Fruit fly (Drosophila melanogaster) whole organism, embryonic: ENCODE measurements around the gene CG34417.

Experiments used
- Asciz ChIP-seq: fragments of 200-800 bp; sonication (Bioruptor generic); optimal IDR thresholded peaks from 2 replicates; lab custom pipeline; 2017; ENCODE audit warnings: missing biosample characterization, mild to moderate bottlenecking, missing genetic modification characterization, missing genetic modification reagents
- Atf6 ChIP-seq: fragments of 200-800 bp; sonication (Bioruptor generic); IDR thresholded peaks from 2 replicates; pipeline ENCODE4 v1.3.6; 2022; ENCODE audit warnings: missing biosample characterization, missing genetic modification characterization
- CG1024 ChIP-seq: fragments of 200-800 bp; sonication (Bioruptor generic); IDR thresholded peaks from 2 replicates; pipeline ENCODE4 v1.3.6; 2022; ENCODE audit warnings: missing biosample characterization, missing genetic modification characterization
- CG11696 ChIP-seq: fragments of 200-800 bp; sonication (Bioruptor generic); IDR thresholded peaks from 2 replicates; pipeline ENCODE4 v1.3.6; 2022; ENCODE audit warnings: missing biosample characterization, missing genetic modification characterization
- CG13424 ChIP-seq: fragments of 200-800 bp; sonication (Bioruptor generic); optimal IDR thresholded peaks from 2 replicates; lab custom pipeline; 2019; ENCODE audit warnings: missing biosample characterization, mild to moderate bottlenecking, missing genetic modification characterization, moderate library complexity
- CG15601 ChIP-seq: fragments of 200-800 bp; sonication (Bioruptor generic); optimal IDR thresholded peaks from 3 replicates; lab custom pipeline; 2019; ENCODE audit warnings: missing biosample characterization, mild to moderate bottlenecking, missing genetic modification characterization, moderate library complexity
- CG16863 ChIP-seq: fragments of 200-800 bp; sonication (Bioruptor generic); optimal IDR thresholded peaks from 3 replicates; lab custom pipeline; 2016; ENCODE audit warnings: missing biosample characterization, missing genetic modification characterization
- CG18764 ChIP-seq: fragments of 200-800 bp; sonication (Bioruptor generic); optimal IDR thresholded peaks from 3 replicates; lab custom pipeline; 2016; ENCODE audit warnings: missing biosample characterization, missing genetic modification characterization
- CG2202 ChIP-seq: fragments of 200-800 bp; sonication (Bioruptor generic); optimal IDR thresholded peaks from 2 replicates; lab custom pipeline; 2018; ENCODE audit warnings: missing biosample characterization, mild to moderate bottlenecking, missing genetic modification characterization
- CG30403 ChIP-seq: fragments of 200-800 bp; sonication (Bioruptor generic); optimal IDR thresholded peaks from 3 replicates; lab custom pipeline; 2016; ENCODE audit warnings: missing biosample characterization, missing genetic modification characterization
- CG31441 ChIP-seq: fragments of 200-800 bp; sonication (Bioruptor generic); IDR thresholded peaks from 2 replicates; pipeline ENCODE4 v1.3.6; 2022; ENCODE audit warnings: missing biosample characterization, missing genetic modification characterization
- CG34422 ChIP-seq: fragments of 200-800 bp; sonication (Bioruptor generic); IDR thresholded peaks from 3 replicates; pipeline ENCODE4 v1.3.6; 2022; ENCODE audit warnings: missing biosample characterization, missing genetic modification characterization
- CG4424 ChIP-seq: fragments of 200-800 bp; sonication (Bioruptor generic); optimal IDR thresholded peaks from 3 replicates; lab custom pipeline; 2016; ENCODE audit warnings: missing biosample characterization, missing genetic modification characterization
- CG4730 ChIP-seq: fragments of 200-800 bp; sonication (Bioruptor generic); IDR thresholded peaks from 2 replicates; pipeline ENCODE4 v1.3.6; 2022; ENCODE audit warnings: missing biosample characterization, missing genetic modification characterization
- CG5180 ChIP-seq: fragments of 200-800 bp; sonication (Bioruptor generic); optimal IDR thresholded peaks from 3 replicates; lab custom pipeline; 2017; ENCODE audit warnings: missing biosample characterization, missing genetic modification characterization, mild to moderate bottlenecking, moderate library complexity, missing genetic modification reagents
- CG6254 ChIP-seq: fragments of 200-800 bp; sonication (Bioruptor generic); optimal IDR thresholded peaks from 3 replicates; lab custom pipeline; 2017; ENCODE audit warnings: mild to moderate bottlenecking, missing biosample characterization, missing genetic modification reagents, missing genetic modification characterization
- CG6272 ChIP-seq: fragments of 200-800 bp; sonication (Bioruptor generic); IDR thresholded peaks from 2 replicates; pipeline ENCODE4 v1.3.6; 2022; ENCODE audit warnings: missing biosample characterization, missing genetic modification characterization
- CG7839 ChIP-seq: fragments of 200-800 bp; sonication (Bioruptor generic); optimal IDR thresholded peaks from 3 replicates; lab custom pipeline; 2018; ENCODE audit warnings: missing biosample characterization, mild to moderate bottlenecking, missing genetic modification characterization, moderate library complexity
- CG8924 ChIP-seq: fragments of 200-800 bp; optimal IDR thresholded peaks from 3 replicates; lab custom pipeline; 2019; ENCODE audit warnings: missing biosample characterization, mild to moderate bottlenecking, missing genetic modification characterization, moderate library complexity
- CHES-1-like ChIP-seq: fragments of 200-800 bp; sonication (Bioruptor generic); optimal IDR thresholded peaks from 2 replicates; lab custom pipeline; 2016; ENCODE audit warnings: missing biosample characterization, missing genetic modification characterization
- CTCF ChIP-seq: fragments of 200-800 bp; sonication (Bioruptor generic); optimal IDR thresholded peaks from 2 replicates; lab custom pipeline; 2017; ENCODE audit warnings: missing biosample characterization, mild to moderate bottlenecking, missing genetic modification characterization, moderate library complexity
- Dad ChIP-seq: fragments of 200-800 bp; sonication (Bioruptor generic); optimal IDR thresholded peaks from 3 replicates; lab custom pipeline; 2016; ENCODE audit warnings: missing biosample characterization, missing genetic modification characterization
- Dek ChIP-seq: fragments of 200-800 bp; sonication (Bioruptor generic); optimal IDR thresholded peaks from 3 replicates; lab custom pipeline; 2019; ENCODE audit warnings: missing biosample characterization, mild to moderate bottlenecking, missing genetic modification characterization, moderate library complexity
- HLH3B ChIP-seq: fragments of 200-800 bp; sonication (Bioruptor generic); IDR thresholded peaks from 2 replicates; pipeline ENCODE4 v1.3.6; 2022; ENCODE audit warnings: missing biosample characterization, missing genetic modification characterization
- Hr51 ChIP-seq, 2 experiments: fragments of 200-800 bp; sonication (Bioruptor generic); optimal IDR thresholded peaks; 2 replicates in 1 of 2; 3 replicates in 1 of 2; lab custom pipeline; 2016 to 2018; ENCODE audit warnings: missing biosample characterization in 2 of 2, missing genetic modification characterization in 2 of 2, mild to moderate bottlenecking in 1 of 2, moderate library complexity in 1 of 2
- Hsf ChIP-seq: fragments of 200-800 bp; sonication (Bioruptor generic); optimal IDR thresholded peaks from 3 replicates; lab custom pipeline; 2016; ENCODE audit warnings: missing biosample characterization, missing genetic modification characterization
- Kr ChIP-seq: fragments of 200-800 bp; sonication (Bioruptor generic); optimal IDR thresholded peaks from 2 replicates; lab custom pipeline; 2017; ENCODE audit warnings: missing biosample characterization, mild to moderate bottlenecking, missing genetic modification characterization
- Med ChIP-seq: fragments of 200-800 bp; sonication (Bioruptor generic); peaks from one replicate; lab custom pipeline; 2016; ENCODE audit warnings: missing biosample characterization, missing genetic modification characterization, mild to moderate bottlenecking, inconsistent platforms, moderate library complexity
- Mes4 ChIP-seq: fragments of 200-800 bp; sonication (Bioruptor generic); optimal IDR thresholded peaks from 2 replicates; lab custom pipeline; 2016; ENCODE audit warnings: missing biosample characterization, missing genetic modification characterization
- Nf-YA ChIP-seq: fragments of 200-800 bp; sonication (Bioruptor generic); IDR thresholded peaks from 2 replicates; pipeline ENCODE4 v1.3.6; 2022; ENCODE audit warnings: missing biosample characterization, missing genetic modification characterization
- Ravus ChIP-seq: fragments of 200-800 bp; sonication (Bioruptor generic); IDR thresholded peaks from 2 replicates; pipeline ENCODE4 v1.3.6; 2022; ENCODE audit warnings: missing biosample characterization, missing genetic modification characterization
- az2 ChIP-seq: fragments of 200-800 bp; sonication (Bioruptor generic); optimal IDR thresholded peaks from 3 replicates; lab custom pipeline; 2016; ENCODE audit warnings: missing biosample characterization, missing genetic modification characterization
- bcd ChIP-seq: fragments of 200-800 bp; sonication (Bioruptor generic); optimal IDR thresholded peaks from 2 replicates; lab custom pipeline; 2017; ENCODE audit warnings: missing biosample characterization, mild to moderate bottlenecking, missing genetic modification characterization
- cad ChIP-seq: fragments of >200 bp; optimal IDR thresholded peaks from 2 replicates; lab custom pipeline; 2017; ENCODE audit warnings: missing biosample characterization, missing genetic modification characterization
- cas ChIP-seq: fragments of 200-800 bp; sonication (Bioruptor generic); IDR thresholded peaks from 2 replicates; pipeline ENCODE4 v1.3.6; 2022; ENCODE audit warnings: missing biosample characterization, missing genetic modification characterization
- crc ChIP-seq: fragments of 200-800 bp; sonication (Bioruptor generic); optimal IDR thresholded peaks from 2 replicates; lab custom pipeline; 2016; ENCODE audit warnings: missing biosample characterization, missing genetic modification characterization
- fd96Cb ChIP-seq: fragments of 200-800 bp; sonication (Bioruptor generic); optimal IDR thresholded peaks from 2 replicates; lab custom pipeline; 2018; ENCODE audit warnings: missing biosample characterization, mild to moderate bottlenecking, missing genetic modification characterization, moderate library complexity
- gem ChIP-seq: fragments of 200-800 bp; sonication (Bioruptor generic); optimal IDR thresholded peaks from 2 replicates; lab custom pipeline; 2019; ENCODE audit warnings: missing biosample characterization, mild to moderate bottlenecking, missing genetic modification characterization, moderate library complexity
- gro ChIP-seq: fragments of 200-800 bp; sonication (Bioruptor generic); optimal IDR thresholded peaks from 2 replicates; lab custom pipeline; 2016; ENCODE audit warnings: missing biosample characterization, missing genetic modification characterization
- mam ChIP-seq: fragments of 200-800 bp; sonication (Bioruptor generic); optimal IDR thresholded peaks from 3 replicates; lab custom pipeline; 2016; ENCODE audit warnings: missing biosample characterization, missing genetic modification characterization
- org-1 ChIP-seq: fragments of 200-800 bp; sonication (Bioruptor generic); optimal IDR thresholded peaks from 2 replicates; lab custom pipeline; 2017; ENCODE audit warnings: missing biosample characterization, missing genetic modification characterization
- otp ChIP-seq: fragments of 200-800 bp; sonication (Bioruptor generic); IDR thresholded peaks from 3 replicates; pipeline ENCODE4, ENCODE4 v1.3.6; 2022; ENCODE audit warnings: missing biosample characterization, missing genetic modification characterization
- pb ChIP-seq: fragments of 200-800 bp; sonication (Bioruptor generic); optimal IDR thresholded peaks from 3 replicates; lab custom pipeline; 2016; ENCODE audit warnings: missing biosample characterization, missing genetic modification characterization
- peb ChIP-seq: fragments of 200-800 bp; sonication (Bioruptor generic); IDR thresholded peaks from 2 replicates; pipeline ENCODE4 v1.3.6; 2022; ENCODE audit warnings: missing biosample characterization, missing genetic modification characterization
- pfk ChIP-seq: fragments of 200-800 bp; sonication (Bioruptor generic); optimal IDR thresholded peaks from 2 replicates; lab custom pipeline; 2018; ENCODE audit warnings: missing biosample characterization, mild to moderate bottlenecking, missing genetic modification characterization, moderate library complexity
- phol ChIP-seq: fragments of 200-800 bp; sonication (Bioruptor generic); optimal IDR thresholded peaks from 3 replicates; lab custom pipeline; 2018; ENCODE audit warnings: missing biosample characterization, mild to moderate bottlenecking, missing genetic modification characterization, moderate library complexity
- repo ChIP-seq: fragments of 200-800 bp; sonication (Bioruptor generic); optimal IDR thresholded peaks from 2 replicates; lab custom pipeline; 2016; ENCODE audit warnings: missing biosample characterization, missing genetic modification characterization
- sqz ChIP-seq: fragments of 200-800 bp; sonication (Bioruptor generic); optimal IDR thresholded peaks from 3 replicates; lab custom pipeline; 2018; ENCODE audit warnings: missing biosample characterization, mild to moderate bottlenecking, missing genetic modification characterization
- ssp ChIP-seq: fragments of 200-800 bp; sonication (Bioruptor generic); IDR thresholded peaks from 2 replicates; pipeline ENCODE4 v1.3.6; 2022; ENCODE audit warnings: missing biosample characterization, missing genetic modification characterization
- sug ChIP-seq: fragments of 200-800 bp; optimal IDR thresholded peaks from 2 replicates; lab custom pipeline; 2019; ENCODE audit warnings: missing biosample characterization, mild to moderate bottlenecking, missing genetic modification characterization, moderate library complexity
- tin ChIP-seq: fragments of 200-800 bp; sonication (Bioruptor generic); optimal IDR thresholded peaks from 3 replicates; lab custom pipeline; 2016; ENCODE audit warnings: missing biosample characterization, missing genetic modification characterization
- ttk ChIP-seq: fragments of 200-800 bp; sonication (Bioruptor generic); IDR thresholded peaks from 2 replicates; pipeline ENCODE4 v2.1.2; 2022; ENCODE audit warnings: missing biosample characterization, missing genetic modification characterization

The CG34417 gene

DNA sequence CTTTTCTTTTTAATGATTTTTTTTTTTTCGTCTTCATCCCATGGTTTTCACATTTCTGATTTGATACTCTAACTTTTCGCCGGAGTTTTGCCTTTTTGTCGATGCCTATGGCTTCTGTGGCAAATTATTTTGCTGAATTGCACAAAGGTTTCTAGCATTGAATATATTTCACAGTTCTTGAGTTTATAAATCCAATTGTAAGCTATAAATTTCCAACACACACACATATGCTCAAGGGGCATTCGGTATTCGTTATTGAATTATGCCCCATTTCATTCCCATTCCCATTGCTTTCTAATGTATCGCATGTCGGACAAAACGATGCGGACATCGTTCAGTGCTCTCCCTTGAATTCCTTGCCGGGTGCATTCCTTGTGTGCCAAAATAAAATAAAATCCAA, 74.9 kb downstream of the CG34417 start (continued):
- peak; percentile 65 for TF ChIP-seq sqz (GFP tag; lab: Kevin White, UChicago)
- peak; percentile 36 for TF ChIP-seq CG13424 (tag; lab: Kevin White, UChicago)
- no peak for TF ChIP-seq cas (GFP tag; lab: Robert Waterston, UW)
- peak; percentile 3 for TF ChIP-seq CG5180
- peak; percentile 56 for TF ChIP-seq CG6272 (GFP tag; lab: Robert Waterston, UW)
- peak; percentile 16 for TF ChIP-seq repo (GFP tag; lab: Kevin White, UChicago)
- TF ChIP-seq cad (GFP tag; lab: Kevin White, UChicago) = no peak
- TF ChIP-seq CG2202 (tag; lab: Kevin White, UChicago) = no peak
- TF ChIP-seq Dek (tag; lab: Kevin White, UChicago) = no peak
- peak; percentile 27 for TF ChIP-seq CG18764
- peak; percentile 10; the same call in 1 of the 2 replicates for TF ChIP-seq Atf6 (GFP tag; lab: Robert Waterston, UW)
- peak; percentile 52 for TF ChIP-seq CG16863 (GFP tag; lab: Kevin White, UChicago)
- peak; percentile 61 for TF ChIP-seq fd96Cb (tag; lab: Kevin White, UChicago)
- TF ChIP-seq mam (GFP tag; lab: Kevin White, UChicago) = peak; percentile 46
- TF ChIP-seq gro = no peak
- peak; percentile 52 for TF ChIP-seq az2
- no peak for TF ChIP-seq org-1 (GFP tag; lab: Kevin White, UChicago)
- peak; percentile 22 for TF ChIP-seq Mes4 (GFP tag; lab: Kevin White, UChicago)
- TF ChIP-seq CTCF (GFP tag; lab: Kevin White, UChicago) = peak; percentile 28
- TF ChIP-seq phol (tag; lab: Kevin White, UChicago) = peak; percentile 60
- no peak for TF ChIP-seq CHES-1-like (GFP tag; lab: Kevin White, UChicago)
- no peak for TF ChIP-seq Kr (GFP tag; lab: Kevin White, UChicago)
- 0 out of 2 replicates have a peak, but pooled peaks have one; percentile 28 for TF ChIP-seq CG11696 (GFP tag; lab: Robert Waterston, UW)
- TF ChIP-seq HLH3B = peak; percentile 78
- TF ChIP-seq pb = no peak
- TF ChIP-seq CG6254 (GFP tag; lab: Kevin White, UChicago) = peak; percentile 23
- TF ChIP-seq bcd (GFP tag; lab: Kevin White, UChicago) = peak; percentile 36
- TF ChIP-seq Ravus (GFP tag; lab: Robert Waterston, UW) = no peak
- TF ChIP-seq CG1024 = peak; percentile 43; the same call in 1 of the 2 replicates
- peak; percentile 46; the same call in 1 of the 2 replicates for TF ChIP-seq CG31441 (GFP tag; lab: Robert Waterston, UW)
- TF ChIP-seq CG4424 (GFP tag; lab: Kevin White, UChicago) = peak; percentile 44
- peak in 1 of 2 experiments; percentile 16 for TF ChIP-seq Hr51 (GFP tag; optimal IDR thresholded peaks at IDR 0.05; lab: Kevin White, UChicago)
- peak; percentile 57 for TF ChIP-seq tin
- peak; percentile 44; the same call in 1 of the 2 replicates for TF ChIP-seq peb (GFP tag; lab: Robert Waterston, UW)
- TF ChIP-seq Asciz (GFP tag; lab: Kevin White, UChicago) = peak; percentile 25
- peak; percentile 61 for TF ChIP-seq gem
- peak; percentile 68 for TF ChIP-seq ssp (GFP tag; lab: Robert Waterston, UW)
- peak; percentile 28 for TF ChIP-seq crc (GFP tag; lab: Kevin White, UChicago)
- no peak for TF ChIP-seq pfk
- TF ChIP-seq CG15601 (tag; lab: Kevin White, UChicago) = peak; percentile 42
- TF ChIP-seq Nf-YA (GFP tag; lab: Robert Waterston, UW) = peak; percentile 46; the same call in 1 of the 2 replicates
- TF ChIP-seq otp (GFP tag; lab: Robert Waterston, UW) = peak; percentile 70
- TF ChIP-seq CG4730 (GFP tag; lab: Robert Waterston, UW) = peak; percentile 66
- TF ChIP-seq CG8924 (tag; lab: Kevin White, UChicago) = peak; percentile 40
- TF ChIP-seq Dad (GFP tag; lab: Kevin White, UChicago) = peak; percentile 6
- peak; percentile 40 for TF ChIP-seq CG30403
- TF ChIP-seq ttk (GFP tag; lab: Robert Waterston, UW) = peak; percentile 57
- no peak for TF ChIP-seq sug
- peak; percentile 60 for TF ChIP-seq Med (GFP tag; lab: Kevin White, UChicago)
- TF ChIP-seq CG7839 (tag; lab: Kevin White, UChicago) = peak; percentile 59
- TF ChIP-seq Hsf (GFP tag; lab: Kevin White, UChicago) = peak; percentile 39
- peak; percentile 48; the same call in 2 of the 3 replicates for TF ChIP-seq CG34422 (GFP tag; lab: Robert Waterston, UW)
